Fruit fly (Drosophila melanogaster) whole organism, adult: ENCODE measurements around the gene Tsp26A.

Source experiments
- CG11617 ChIP-seq: fragments of 200-800 bp; sonication (Bioruptor generic); optimal IDR thresholded peaks from 2 replicates; lab custom pipeline; 2017; ENCODE audit warnings: mild to moderate bottlenecking, missing biosample characterization, missing genetic modification reagents, missing genetic modification characterization
- CG12768 ChIP-seq: fragments of 200-800 bp; sonication (Bioruptor generic); optimal IDR thresholded peaks from 2 replicates; lab custom pipeline; 2017; ENCODE audit warnings: missing biosample characterization, missing genetic modification characterization, mild to moderate bottlenecking, moderate library complexity, missing genetic modification reagents
- CG14711 ChIP-seq: fragments of 200-800 bp; sonication (Bioruptor generic); optimal IDR thresholded peaks from 2 replicates; lab custom pipeline; 2018; ENCODE audit warnings: missing biosample characterization, mild to moderate bottlenecking, missing genetic modification characterization, moderate library complexity
- CG1620 ChIP-seq: fragments of 200-800 bp; sonication (Bioruptor generic); optimal IDR thresholded peaks from 2 replicates; lab custom pipeline; 2016; ENCODE audit warnings: missing biosample characterization, missing genetic modification characterization
- CG33017 ChIP-seq: fragments of 200-800 bp; sonication (Bioruptor generic); optimal IDR thresholded peaks from 2 replicates; lab custom pipeline; 2018; ENCODE audit warnings: missing biosample characterization, mild to moderate bottlenecking, missing genetic modification characterization, moderate library complexity
- CG5204 ChIP-seq: fragments of 200-800 bp; sonication (Bioruptor generic); optimal IDR thresholded peaks from 2 replicates; lab custom pipeline; 2016; ENCODE audit warnings: missing biosample characterization, missing genetic modification characterization
- CG7045 ChIP-seq: fragments of 200-800 bp; sonication (Bioruptor generic); optimal IDR thresholded peaks from 2 replicates; lab custom pipeline; 2017; ENCODE audit warnings: missing biosample characterization, mild to moderate bottlenecking, missing genetic modification characterization
- CG7101 ChIP-seq: fragments of 200-800 bp; sonication (Bioruptor generic); optimal IDR thresholded peaks from 2 replicates; lab custom pipeline; 2018; ENCODE audit warnings: missing biosample characterization, mild to moderate bottlenecking, missing genetic modification characterization, moderate library complexity
- Clk ChIP-seq: fragments of 200-800 bp; sonication (Bioruptor generic); optimal IDR thresholded peaks from 2 replicates; lab custom pipeline; 2017; ENCODE audit warnings: missing biosample characterization, missing genetic modification characterization
- Crg-1 ChIP-seq: fragments of 200-800 bp; sonication (Bioruptor generic); optimal IDR thresholded peaks from 2 replicates; lab custom pipeline; 2016; ENCODE audit warnings: missing biosample characterization, missing genetic modification characterization
- Hr96 ChIP-seq: fragments of 200-800 bp; sonication (Bioruptor generic); optimal IDR thresholded peaks from 2 replicates; lab custom pipeline; 2016; ENCODE audit warnings: missing biosample characterization, missing genetic modification characterization
- Mnt ChIP-seq: fragments of 200-800 bp; sonication (Bioruptor generic); optimal IDR thresholded peaks from 2 replicates; lab custom pipeline; 2016; ENCODE audit warnings: missing biosample characterization, mild to moderate bottlenecking, missing genetic modification characterization
- bab1 ChIP-seq: fragments of 200-800 bp; sonication (Bioruptor generic); optimal IDR thresholded peaks from 3 replicates; lab custom pipeline; 2019; ENCODE audit warnings: missing biosample characterization, mild to moderate bottlenecking, missing genetic modification characterization, moderate library complexity
- cic ChIP-seq: fragments of 200-800 bp; sonication (Bioruptor generic); optimal IDR thresholded peaks from 2 replicates; lab custom pipeline; 2017; ENCODE audit warnings: missing biosample characterization, mild to moderate bottlenecking, missing genetic modification characterization, moderate library complexity
- cnc ChIP-seq, 2 experiments: fragments of >200 bp; optimal IDR thresholded peaks; 2 replicates each; lab custom pipeline; 2017
- kay ChIP-seq: fragments of 200-800 bp; sonication (Bioruptor generic); peaks from one replicate; lab custom pipeline; 2016; ENCODE audit warnings: missing biosample characterization, missing genetic modification characterization, borderline replicate concordance
- ovo ChIP-seq: fragments of 200-800 bp; sonication (Bioruptor generic); optimal IDR thresholded peaks from 2 replicates; lab custom pipeline; 2016; ENCODE audit warnings: missing biosample characterization, missing genetic modification characterization
- pad ChIP-seq: fragments of 200-800 bp; sonication (Bioruptor generic); optimal IDR thresholded peaks from 3 replicates; lab custom pipeline; 2017; ENCODE audit warnings: missing biosample characterization, missing genetic modification characterization, mild to moderate bottlenecking, moderate library complexity, missing genetic modification reagents
- tj ChIP-seq: fragments of 200-800 bp; sonication (Bioruptor generic); optimal IDR thresholded peaks from 3 replicates; lab custom pipeline; 2017; ENCODE audit warnings: missing biosample characterization, mild to moderate bottlenecking, missing genetic modification characterization, moderate library complexity
- toe ChIP-seq: fragments of 200-800 bp; sonication (Bioruptor generic); optimal IDR thresholded peaks from 2 replicates; lab custom pipeline; 2016; ENCODE audit warnings: missing biosample characterization, missing genetic modification characterization

Tsp26A gene

DNA sequence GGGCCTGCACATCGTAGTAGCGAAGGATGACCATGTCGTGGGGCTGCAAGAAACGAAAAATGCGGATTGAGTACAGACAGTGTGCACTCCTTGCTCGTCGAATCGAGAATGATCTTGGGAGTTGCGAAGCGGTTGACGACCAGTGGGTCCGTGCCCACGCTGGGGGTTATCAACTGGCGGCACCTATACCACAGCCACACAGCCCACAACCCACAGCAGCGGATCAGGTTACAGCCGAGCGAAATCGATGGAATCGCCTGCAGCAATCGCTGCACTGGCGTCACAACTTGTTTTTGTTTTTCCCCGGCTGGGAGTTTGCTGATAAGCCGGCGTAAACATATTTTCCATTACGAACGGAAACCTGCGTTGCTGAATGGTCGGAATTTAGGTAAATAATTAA is 45.5 kb downstream of the Tsp26A start:
- TF ChIP-seq cnc (optimal IDR thresholded peaks at IDR 0.05; lab: Kevin White, UChicago) (no peak), Crg-1 (GFP tag; lab: Kevin White, UChicago) (no peak), CG7101 (no peak)

DNA sequence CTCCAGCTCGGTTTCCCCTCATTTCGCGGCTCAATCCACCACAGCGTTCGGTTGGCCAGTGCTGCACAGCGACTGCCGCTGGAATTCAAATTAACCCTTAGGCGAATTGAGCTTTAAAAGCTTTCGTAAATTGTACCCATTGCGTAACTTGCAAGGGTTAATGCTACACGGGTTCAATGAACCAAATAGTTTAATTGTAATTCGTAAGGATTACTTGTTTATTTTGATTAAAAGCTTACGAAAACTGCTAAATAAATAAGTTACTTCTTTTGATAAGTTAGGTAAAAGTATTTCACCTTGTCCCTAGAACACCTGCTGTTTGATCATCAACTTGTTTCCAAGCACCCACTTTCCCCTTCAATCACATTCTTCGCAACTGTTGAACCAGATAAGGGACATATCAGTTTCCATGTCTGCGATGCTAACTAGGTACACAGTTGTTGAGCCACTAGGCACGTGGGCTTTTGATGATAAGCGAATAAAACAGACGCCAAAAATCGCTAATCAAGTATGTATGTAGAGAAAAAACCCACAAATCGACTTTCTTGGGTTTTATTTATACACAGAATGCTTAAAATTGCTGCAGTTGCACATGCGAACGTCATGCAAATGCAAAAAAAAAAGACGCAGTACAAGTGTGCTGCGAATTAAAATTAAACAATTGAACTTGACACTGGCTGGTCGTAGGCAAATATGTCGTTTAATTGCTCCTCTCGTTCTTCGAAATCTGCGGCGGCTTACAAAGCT is 46.1 kb downstream of the Tsp26A start, which contains the start of gene Pfas:
Gene Pfas, minus strand, starts transcription at position 79 of the 747 bp plus-strand sequence.
- no peak for TF ChIP-seq CG5204 (GFP tag; lab: Kevin White, UChicago)
- TF ChIP-seq bab1 (GFP tag; lab: Kevin White, UChicago), result peak; percentile 62
- peak; percentile 73 for TF ChIP-seq CG11617
- peak; percentile 12 for TF ChIP-seq Clk (GFP tag; lab: Kevin White, UChicago)
- peak; percentile 69 for TF ChIP-seq cic (GFP tag; lab: Kevin White, UChicago)
- peak; percentile 62 for TF ChIP-seq CG12768 (GFP tag; lab: Kevin White, UChicago)
- peak; percentile 97 for TF ChIP-seq tj (GFP tag; lab: Kevin White, UChicago)
- TF ChIP-seq CG7045 (GFP tag; lab: Kevin White, UChicago), result peak; percentile 38
- peak; percentile 85 for TF ChIP-seq CG7101
- TF ChIP-seq kay (GFP tag; lab: Kevin White, UChicago), result no peak
- TF ChIP-seq CG33017 (tag; lab: Kevin White, UChicago), result peak; percentile 76
- TF ChIP-seq Hr96 (GFP tag; lab: Kevin White, UChicago), result peak; percentile 72
- TF ChIP-seq Crg-1 (GFP tag; lab: Kevin White, UChicago), result peak; percentile 89
- no peak for TF ChIP-seq cnc (optimal IDR thresholded peaks at IDR 0.05; lab: Kevin White, UChicago)
- peak; percentile 85 for TF ChIP-seq Mnt (GFP tag; lab: Kevin White, UChicago)
- peak; percentile 75 for TF ChIP-seq CG14711 (tag; lab: Kevin White, UChicago)
- TF ChIP-seq CG1620 (GFP tag; lab: Kevin White, UChicago), result peak; percentile 69
- TF ChIP-seq ovo, result no peak
- TF ChIP-seq toe (GFP tag; lab: Kevin White, UChicago), result no peak
- TF ChIP-seq pad, result peak; percentile 100

DNA sequence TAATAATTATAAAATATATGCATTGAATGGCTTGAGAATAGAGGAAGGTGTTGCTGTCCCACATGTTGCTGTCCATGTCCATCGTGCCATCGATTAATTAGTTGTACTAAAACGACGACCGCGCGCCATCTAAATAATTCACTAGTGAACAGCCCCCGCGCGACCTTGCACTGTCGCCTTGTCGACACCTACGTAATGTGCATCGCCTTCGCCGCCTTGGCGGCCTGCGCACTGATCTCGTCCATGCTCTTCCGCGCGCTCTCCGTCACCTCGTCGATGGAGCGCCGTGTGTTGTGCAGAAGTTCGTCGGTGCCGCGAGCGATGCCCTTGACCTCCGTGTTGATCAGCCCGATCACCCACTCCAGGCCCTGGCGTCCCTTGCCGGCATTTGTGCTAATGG is 46.8 kb downstream of the Tsp26A start:
- TF ChIP-seq CG14711 (tag; lab: Kevin White, UChicago) (no peak), Mnt (GFP tag; lab: Kevin White, UChicago) (no peak), Clk (GFP tag; lab: Kevin White, UChicago) (no peak), Crg-1 (GFP tag; lab: Kevin White, UChicago) (no peak), pad (no peak), CG5204 (GFP tag; lab: Kevin White, UChicago) (no peak), toe (GFP tag; lab: Kevin White, UChicago) (no peak), ovo (no peak), CG7101 (no peak), Hr96 (GFP tag; lab: Kevin White, UChicago) (no peak), cnc (optimal IDR thresholded peaks at IDR 0.05; lab: Kevin White, UChicago) (no peak), cic (GFP tag; lab: Kevin White, UChicago) (no peak)

DNA sequence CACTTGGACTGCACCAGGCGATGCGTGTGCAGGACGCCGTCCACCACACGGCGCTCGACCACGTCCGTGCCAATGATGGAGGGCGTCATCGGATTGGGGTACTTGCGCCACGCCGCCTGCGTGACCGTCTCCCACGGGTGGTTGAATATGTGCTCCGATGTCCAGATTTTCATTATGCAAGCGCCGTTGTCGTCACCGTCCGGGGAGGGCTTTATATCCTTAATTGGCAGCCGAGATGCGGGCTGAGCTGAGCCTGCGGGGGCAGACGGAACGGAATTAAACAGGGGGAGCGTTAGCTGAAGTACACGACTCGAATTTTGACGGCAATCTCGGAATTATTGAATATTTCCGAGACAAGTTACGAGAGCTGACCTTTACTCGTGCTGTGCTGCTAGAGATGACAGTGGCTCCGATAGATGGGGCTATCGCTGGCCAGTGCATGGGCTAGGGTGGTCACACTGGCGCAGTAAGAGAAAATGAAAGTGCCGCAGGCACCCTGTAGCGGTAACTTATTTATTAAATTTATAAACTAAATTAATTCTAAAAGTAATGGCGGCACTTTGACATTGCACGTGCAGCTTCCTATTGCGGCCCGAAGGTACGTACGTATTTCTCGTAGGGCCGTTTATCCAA is 47.6 kb downstream of the Tsp26A start, which contains the start of gene IPIP:
Gene IPIP, plus strand, starts transcription at position 475 of the 633 bp plus-strand sequence.
- TF ChIP-seq CG11617 (peak; percentile 35), toe (GFP tag; lab: Kevin White, UChicago) (no peak), CG14711 (tag; lab: Kevin White, UChicago) (peak; percentile 20), cic (GFP tag; lab: Kevin White, UChicago) (peak; percentile 2), kay (GFP tag; lab: Kevin White, UChicago) (no peak), CG12768 (GFP tag; lab: Kevin White, UChicago) (peak; percentile 32), CG5204 (GFP tag; lab: Kevin White, UChicago) (no peak), Mnt (GFP tag; lab: Kevin White, UChicago) (peak; percentile 91), tj (GFP tag; lab: Kevin White, UChicago) (peak; percentile 25), CG33017 (tag; lab: Kevin White, UChicago) (no peak), bab1 (GFP tag; lab: Kevin White, UChicago) (peak; percentile 72), Hr96 (GFP tag; lab: Kevin White, UChicago) (peak; percentile 3), CG1620 (GFP tag; lab: Kevin White, UChicago) (peak; percentile 17), pad (peak; percentile 44), Clk (GFP tag; lab: Kevin White, UChicago) (no peak), ovo (peak; percentile 43), CG7045 (GFP tag; lab: Kevin White, UChicago) (no peak), Crg-1 (GFP tag; lab: Kevin White, UChicago) (no peak), cnc (optimal IDR thresholded peaks at IDR 0.05; lab: Kevin White, UChicago) (no peak), CG7101 (peak; percentile 54)

DNA sequence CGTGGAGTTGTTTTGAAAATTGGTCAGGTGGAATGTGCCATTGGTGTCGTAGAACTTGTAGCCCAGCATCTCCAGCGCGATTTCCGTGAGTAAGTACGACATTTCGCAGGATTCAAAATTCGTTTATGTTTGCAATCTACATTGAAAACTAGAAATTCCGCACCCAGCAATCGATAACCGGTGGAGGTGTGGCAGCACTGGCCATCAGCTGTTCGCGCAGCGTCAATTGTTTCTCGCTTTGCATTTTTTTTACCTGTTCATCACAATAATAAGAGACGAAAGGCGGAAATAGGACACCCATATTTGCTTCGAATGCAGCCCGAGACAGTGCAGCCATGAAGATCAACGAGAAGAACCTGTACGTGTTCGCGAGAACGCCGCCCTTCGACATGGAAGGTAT is 48.5 kb downstream of the Tsp26A start, which contains the start of the genes CG34179 and slmo:
Gene CG34179, minus strand, starts transcription at position 165 of the 400 bp plus-strand sequence.
Gene slmo, minus strand, starts transcription at position 165 of the 400 bp plus-strand sequence.
- TF ChIP-seq tj (GFP tag; lab: Kevin White, UChicago), result peak; percentile 84
- TF ChIP-seq toe (GFP tag; lab: Kevin White, UChicago), result no peak
- TF ChIP-seq cic (GFP tag; lab: Kevin White, UChicago), result no peak
- TF ChIP-seq pad, result no peak
- TF ChIP-seq Mnt (GFP tag; lab: Kevin White, UChicago), result no peak
- TF ChIP-seq CG1620 (GFP tag; lab: Kevin White, UChicago), result no peak
- no peak for TF ChIP-seq bab1 (GFP tag; lab: Kevin White, UChicago)
